Fruit fly (Drosophila melanogaster) whole organism, embryonic: ENCODE data around the gene CG10317.
A peak's percentile ranks its signal among the peaks of the same experiment; 100 is the strongest.

ENCODE experiments used
- Ada2b ChIP-seq: fragments of 200-800 bp; sonication (Bioruptor generic); IDR thresholded peaks from 2 replicates; pipeline ENCODE4 v1.3.6; 2022; ENCODE audit warnings: missing biosample characterization, missing genetic modification characterization
- Adf1 ChIP-seq: fragments of 200-800 bp; sonication (Bioruptor generic); IDR thresholded peaks from 2 replicates; pipeline ENCODE4 v1.3.6; 2022; ENCODE audit warnings: missing biosample characterization, missing genetic modification characterization
- CG10543 ChIP-seq: fragments of 200-800 bp; sonication (Bioruptor generic); optimal IDR thresholded peaks from 3 replicates; lab custom pipeline; 2017; ENCODE audit warnings: missing biosample characterization, mild to moderate bottlenecking, missing genetic modification characterization, moderate library complexity
- CG10654 ChIP-seq: fragments of 200-800 bp; sonication (Bioruptor generic); optimal IDR thresholded peaks from 2 replicates; lab custom pipeline; 2016; ENCODE audit warnings: missing biosample characterization, missing genetic modification characterization
- CG10979 ChIP-seq: fragments of 200-800 bp; sonication (Bioruptor generic); optimal IDR thresholded peaks from 2 replicates; lab custom pipeline; 2018; ENCODE audit warnings: missing biosample characterization, mild to moderate bottlenecking, missing genetic modification characterization, moderate library complexity
- CG11560 ChIP-seq: fragments of 200-800 bp; sonication (Bioruptor generic); IDR thresholded peaks from 3 replicates; pipeline ENCODE4 v1.3.6; 2022; ENCODE audit warnings: missing biosample characterization, missing genetic modification characterization
- CG12104 ChIP-seq: fragments of 200-800 bp; sonication (Bioruptor generic); optimal IDR thresholded peaks from 3 replicates; lab custom pipeline; 2016; ENCODE audit warnings: missing biosample characterization, missing genetic modification characterization
- CG12155 ChIP-seq: fragments of 200-800 bp; sonication (Bioruptor generic); optimal IDR thresholded peaks from 3 replicates; lab custom pipeline; 2016; ENCODE audit warnings: missing biosample characterization, missing genetic modification characterization
- CG14050 ChIP-seq: fragments of 200-800 bp; sonication (Bioruptor generic); IDR thresholded peaks from 3 replicates; pipeline ENCODE4 v1.3.6; 2022; ENCODE audit warnings: missing biosample characterization, missing genetic modification characterization
- CG1647 ChIP-seq: fragments of 200-800 bp; sonication (Bioruptor generic); optimal IDR thresholded peaks from 3 replicates; lab custom pipeline; 2016; ENCODE audit warnings: missing biosample characterization, missing genetic modification characterization
- CG1792 ChIP-seq: fragments of 200-800 bp; sonication (Bioruptor generic); optimal IDR thresholded peaks from 2 replicates; lab custom pipeline; 2016; ENCODE audit warnings: missing biosample characterization, missing genetic modification characterization
- CG2116 ChIP-seq: fragments of 200-800 bp; sonication (Bioruptor generic); optimal IDR thresholded peaks from 3 replicates; lab custom pipeline; 2018; ENCODE audit warnings: missing biosample characterization, mild to moderate bottlenecking, missing genetic modification characterization
- CG2199 ChIP-seq: fragments of 200-800 bp; sonication (Bioruptor generic); IDR thresholded peaks from 3 replicates; pipeline ENCODE4 v1.3.6; 2022; ENCODE audit warnings: missing biosample characterization, missing genetic modification characterization
- CG2202 ChIP-seq: fragments of 200-800 bp; sonication (Bioruptor generic); optimal IDR thresholded peaks from 2 replicates; lab custom pipeline; 2018; ENCODE audit warnings: missing biosample characterization, mild to moderate bottlenecking, missing genetic modification characterization
- CG2875 ChIP-seq: fragments of 200-800 bp; sonication (Bioruptor generic); optimal IDR thresholded peaks from 2 replicates; lab custom pipeline; 2017; ENCODE audit warnings: missing biosample characterization, mild to moderate bottlenecking, missing genetic modification characterization, missing genetic modification reagents
- CG3065 ChIP-seq: fragments of 200-800 bp; sonication (Bioruptor generic); optimal IDR thresholded peaks from 2 replicates; lab custom pipeline; 2016; ENCODE audit warnings: missing biosample characterization, missing genetic modification characterization
- CG31224 ChIP-seq: fragments of 200-800 bp; sonication (Bioruptor generic); IDR thresholded peaks from 2 replicates; pipeline ENCODE4 v1.3.6; 2022; ENCODE audit warnings: missing biosample characterization, missing genetic modification characterization
- CG32772 ChIP-seq: fragments of 200-800 bp; sonication (Bioruptor generic); IDR thresholded peaks from 2 replicates; pipeline ENCODE4 v1.3.6; 2022; ENCODE audit warnings: missing biosample characterization, missing genetic modification characterization
- CG3726 ChIP-seq: fragments of 200-800 bp; sonication (Bioruptor generic); IDR thresholded peaks from 3 replicates; pipeline ENCODE4, ENCODE4 v1.3.6; 2022; ENCODE audit warnings: missing biosample characterization, missing genetic modification characterization
- CG4404 ChIP-seq: fragments of 200-800 bp; sonication (Bioruptor generic); IDR thresholded peaks from 2 replicates; pipeline ENCODE4 v1.3.6; 2022; ENCODE audit warnings: missing biosample characterization, missing genetic modification characterization
- CG6272 ChIP-seq: fragments of 200-800 bp; sonication (Bioruptor generic); IDR thresholded peaks from 2 replicates; pipeline ENCODE4 v1.3.6; 2022; ENCODE audit warnings: missing biosample characterization, missing genetic modification characterization
- CG7372 ChIP-seq: fragments of 200-800 bp; sonication (Bioruptor generic); IDR thresholded peaks from 2 replicates; pipeline ENCODE4 v1.3.6; 2022; ENCODE audit warnings: missing biosample characterization, missing genetic modification characterization
- CG8290 ChIP-seq, 3 experiments: fragments of 200-800 bp; sonication (Bioruptor generic); optimal IDR thresholded peaks; 2 replicates each; lab custom pipeline; 2016 to 2019; ENCODE audit warnings: missing biosample characterization in 3 of 3, missing genetic modification characterization in 3 of 3, mild to moderate bottlenecking in 2 of 3, moderate library complexity in 1 of 3
- Chrac-16 ChIP-seq: fragments of 200-800 bp; sonication (Bioruptor generic); optimal IDR thresholded peaks from 3 replicates; lab custom pipeline; 2016; ENCODE audit warnings: missing biosample characterization, missing genetic modification characterization
- D ChIP-seq, 2 experiments: fragments of 200-800 bp in 1 of 2; fragments of >200 bp in 1 of 2; sonication (Bioruptor generic) in 1 of 2; optimal IDR thresholded peaks; 2 replicates in 1 of 2; 3 replicates in 1 of 2; lab custom pipeline; 2017; ENCODE audit warnings: mild to moderate bottlenecking in 1 of 2, missing biosample characterization in 1 of 2, missing genetic modification characterization in 1 of 2, missing genetic modification reagents in 1 of 2
- D19A ChIP-seq: fragments of 200-800 bp; optimal IDR thresholded peaks from 3 replicates; lab custom pipeline; 2019; ENCODE audit warnings: missing biosample characterization, mild to moderate bottlenecking, missing genetic modification characterization, moderate library complexity
- E2f1 ChIP-seq: fragments of 200-800 bp; sonication (Bioruptor generic); IDR thresholded peaks from 2 replicates; pipeline ENCODE4 v1.3.6; 2022; ENCODE audit warnings: missing biosample characterization, missing genetic modification characterization
- Gug ChIP-seq: fragments of 200-800 bp; sonication (Bioruptor generic); IDR thresholded peaks from 4 replicates; pipeline ENCODE4 v1.3.6; 2022; ENCODE audit warnings: missing biosample characterization, missing genetic modification characterization
- Hey ChIP-seq: fragments of 200-800 bp; sonication (Bioruptor generic); optimal IDR thresholded peaks from 3 replicates; lab custom pipeline; 2018; ENCODE audit warnings: missing biosample characterization, mild to moderate bottlenecking, missing genetic modification characterization
- Lhr ChIP-seq: fragments of 200-800 bp; sonication (Bioruptor generic); optimal IDR thresholded peaks from 3 replicates; lab custom pipeline; 2017; ENCODE audit warnings: mild to moderate bottlenecking, missing biosample characterization, missing genetic modification reagents, missing genetic modification characterization
- Neu2 ChIP-seq: fragments of 200-800 bp; sonication (Bioruptor generic); optimal IDR thresholded peaks from 3 replicates; lab custom pipeline; 2016; ENCODE audit warnings: missing biosample characterization, missing genetic modification characterization, borderline replicate concordance
- Nf-YA ChIP-seq: fragments of 200-800 bp; sonication (Bioruptor generic); IDR thresholded peaks from 2 replicates; pipeline ENCODE4 v1.3.6; 2022; ENCODE audit warnings: missing biosample characterization, missing genetic modification characterization
- Oaz ChIP-seq: fragments of 200-800 bp; sonication (Bioruptor generic); IDR thresholded peaks from 2 replicates; pipeline ENCODE4 v1.3.6; 2022; ENCODE audit warnings: missing biosample characterization, missing genetic modification characterization
- Opbp ChIP-seq: fragments of 200-800 bp; sonication (Bioruptor generic); IDR thresholded peaks from 3 replicates; pipeline ENCODE4 v1.3.6; 2022; ENCODE audit warnings: missing biosample characterization, missing genetic modification characterization; ENCODE audit not compliant: partially characterized antibody
- Rx ChIP-seq: fragments of 200-800 bp; sonication (Bioruptor generic); IDR thresholded peaks from 2 replicates; pipeline ENCODE4 v1.3.6; 2022; ENCODE audit warnings: missing biosample characterization, missing genetic modification characterization
- Sox102F ChIP-seq: fragments of 200-800 bp; sonication (Bioruptor generic); optimal IDR thresholded peaks from 2 replicates; lab custom pipeline; 2018; ENCODE audit warnings: missing biosample characterization, mild to moderate bottlenecking, missing genetic modification characterization, moderate library complexity
- Tbp ChIP-seq: fragments of >200 bp; optimal IDR thresholded peaks from 2 replicates; lab custom pipeline; 2018; ENCODE audit warnings: missing biosample characterization, missing genetic modification characterization
- ac ChIP-seq: fragments of 200-800 bp; sonication (Bioruptor generic); optimal IDR thresholded peaks from 3 replicates; lab custom pipeline; 2017; ENCODE audit warnings: missing biosample characterization, mild to moderate bottlenecking, missing genetic modification characterization
- chm ChIP-seq: fragments of 200-800 bp; sonication (Bioruptor generic); IDR thresholded peaks from 2 replicates; pipeline ENCODE4 v1.3.6; 2022; ENCODE audit warnings: missing biosample characterization, missing genetic modification characterization
- ci ChIP-seq: fragments of 200-800 bp; sonication (Bioruptor generic); IDR thresholded peaks from 3 replicates; pipeline ENCODE4 v1.3.6; 2022; ENCODE audit warnings: missing biosample characterization, missing genetic modification characterization
- crp ChIP-seq, 2 experiments: fragments of 200-800 bp; sonication (Bioruptor generic); optimal IDR thresholded peaks; 2 replicates in 1 of 2; 3 replicates in 1 of 2; lab custom pipeline; 2017; ENCODE audit warnings: missing biosample characterization in 2 of 2, missing genetic modification characterization in 2 of 2, mild to moderate bottlenecking in 1 of 2, moderate library complexity in 1 of 2
- dati ChIP-seq: fragments of 200-800 bp; sonication (Bioruptor generic); IDR thresholded peaks from 2 replicates; pipeline ENCODE4 v1.3.6; 2022; ENCODE audit warnings: missing biosample characterization, missing genetic modification characterization
- fd96Cb ChIP-seq: fragments of 200-800 bp; sonication (Bioruptor generic); optimal IDR thresholded peaks from 2 replicates; lab custom pipeline; 2018; ENCODE audit warnings: missing biosample characterization, mild to moderate bottlenecking, missing genetic modification characterization, moderate library complexity
- gcm ChIP-seq: fragments of 200-800 bp; sonication (Bioruptor generic); optimal IDR thresholded peaks from 2 replicates; lab custom pipeline; 2019; ENCODE audit warnings: missing biosample characterization, mild to moderate bottlenecking, missing genetic modification characterization, moderate library complexity
- grau ChIP-seq: fragments of 200-800 bp; optimal IDR thresholded peaks from 3 replicates; lab custom pipeline; 2019; ENCODE audit warnings: missing biosample characterization, mild to moderate bottlenecking, missing genetic modification characterization, moderate library complexity
- insv ChIP-seq, 2 experiments: fragments of 200-800 bp; sonication (Bioruptor generic); optimal IDR thresholded peaks; 3 replicates each; lab custom pipeline; 2016 to 2018; ENCODE audit warnings: missing biosample characterization in 2 of 2, missing genetic modification characterization in 2 of 2
- pho ChIP-seq: fragments of 200-800 bp; sonication (Bioruptor generic); optimal IDR thresholded peaks from 2 replicates; lab custom pipeline; 2016; ENCODE audit warnings: missing biosample characterization, missing genetic modification characterization
- pzg ChIP-seq: fragments of 200-800 bp; sonication (Bioruptor generic); optimal IDR thresholded peaks from 3 replicates; lab custom pipeline; 2018; ENCODE audit warnings: missing biosample characterization, mild to moderate bottlenecking, missing genetic modification characterization, moderate library complexity
- run ChIP-seq: fragments of 200-800 bp; sonication (Bioruptor generic); optimal IDR thresholded peaks from 3 replicates; lab custom pipeline; 2018; ENCODE audit warnings: missing biosample characterization, mild to moderate bottlenecking, missing genetic modification characterization
- sima ChIP-seq: fragments of 200-800 bp; sonication (Bioruptor generic); optimal IDR thresholded peaks from 2 replicates; lab custom pipeline; 2016; ENCODE audit warnings: missing biosample characterization, missing genetic modification characterization
- trh ChIP-seq: fragments of 200-800 bp; sonication (Bioruptor generic); optimal IDR thresholded peaks from 2 replicates; lab custom pipeline; 2016; ENCODE audit warnings: missing biosample characterization, missing genetic modification characterization

Gene CG10317

DNA sequence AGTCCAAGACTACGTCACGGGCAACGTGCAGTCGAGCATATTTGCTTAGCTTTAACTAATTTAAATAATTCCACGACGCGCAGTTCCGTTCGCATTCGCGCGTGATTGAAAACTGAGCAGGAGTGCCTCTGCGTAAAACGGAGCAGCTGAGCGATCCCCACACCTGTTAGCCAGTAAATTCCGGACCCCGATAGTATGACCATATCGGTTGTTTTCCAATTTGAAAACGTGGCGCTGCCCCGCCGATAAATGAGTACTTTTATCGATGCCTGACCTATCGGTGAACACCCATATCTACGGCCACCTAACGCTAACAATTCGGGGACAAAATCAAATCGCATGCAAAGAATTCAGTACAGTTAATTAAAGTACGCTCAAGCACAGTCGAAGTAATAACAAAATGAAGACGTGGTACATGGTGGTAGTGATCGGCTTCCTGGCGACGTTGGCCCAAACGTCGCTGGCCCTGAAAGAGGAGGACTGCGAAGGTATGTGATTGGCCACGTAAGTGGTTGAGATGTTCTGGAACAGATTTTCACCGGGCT, 21.1 kb downstream of the CG10317 start, which contains the start of the genes CG14879 and Manf (continued):
- TF ChIP-seq grau (tag; lab: Kevin White, UChicago) (peak; percentile 21), Tbp (no peak), pzg (GFP tag; lab: Kevin White, UChicago) (peak; percentile 86), CG32772 (GFP tag; lab: Robert Waterston, UW) (no peak), chm (GFP tag; lab: Robert Waterston, UW) (no peak), Opbp (GFP tag; lab: Robert Waterston, UW) (peak; percentile 69; the same call in 2 of the 3 replicates), pho (GFP tag; lab: Kevin White, UChicago) (no peak), ac (GFP tag; lab: Kevin White, UChicago) (no peak), fd96Cb (no peak), D19A (tag; lab: Kevin White, UChicago) (no peak), Nf-YA (no peak), Adf1 (GFP tag; lab: Robert Waterston, UW) (peak; percentile 10; the same call in 1 of the 2 replicates), D (optimal IDR thresholded peaks at IDR 0.05; lab: Kevin White, UChicago) (peak; percentile 26), D (GFP tag; optimal IDR thresholded peaks at IDR 0.05; lab: Kevin White, UChicago) (no peak), Gug (no peak), Lhr (GFP tag; lab: Kevin White, UChicago) (no peak), CG10543 (GFP tag; lab: Kevin White, UChicago) (peak; percentile 13), CG2202 (tag; lab: Kevin White, UChicago) (no peak), run (no peak), CG6272 (GFP tag; lab: Robert Waterston, UW) (no peak), Rx (GFP tag; lab: Robert Waterston, UW) (no peak), insv (GFP tag; optimal IDR thresholded peaks at IDR 0.05; lab: Kevin White, UChicago) (peak in 1 of 2 experiments; percentile 87), CG31224 (GFP tag; lab: Robert Waterston, UW) (no peak), trh (GFP tag; lab: Kevin White, UChicago) (no peak), CG14050 (GFP tag; lab: Robert Waterston, UW) (no peak), gcm (peak; percentile 25), CG11560 (no peak), Chrac-16 (GFP tag; lab: Kevin White, UChicago) (no peak), CG4404 (GFP tag; lab: Robert Waterston, UW) (no peak), CG3726 (GFP tag; lab: Robert Waterston, UW) (no peak), CG2875 (GFP tag; lab: Kevin White, UChicago) (no peak), crp (GFP tag; optimal IDR thresholded peaks at IDR 0.05; lab: Kevin White, UChicago) (peak in 1 of 2 experiments; percentile 79)

DNA sequence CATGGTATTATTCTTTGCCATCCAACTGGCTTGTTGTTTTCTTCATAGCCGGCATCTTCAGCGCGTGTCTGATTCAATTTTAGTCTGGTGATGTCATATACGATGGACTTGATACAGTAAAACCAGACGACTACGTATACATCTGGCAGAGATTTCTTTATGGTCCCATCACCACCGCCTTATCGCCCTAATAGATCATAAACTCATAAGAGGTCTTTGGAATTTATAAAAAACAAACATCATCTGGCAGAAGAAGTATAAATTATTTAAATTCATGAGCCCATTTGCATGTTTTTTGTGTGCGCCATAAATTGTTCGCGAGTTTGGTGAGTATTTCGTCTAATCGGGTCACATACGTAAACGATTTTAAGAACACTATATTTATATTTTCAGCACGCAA, 22.0 kb downstream of the CG10317 start:
- no peak for TF ChIP-seq CG12155 (GFP tag; lab: Kevin White, UChicago)
- TF ChIP-seq CG3065 = no peak
- TF ChIP-seq CG1792 (GFP tag; lab: Kevin White, UChicago) = no peak
- no peak for TF ChIP-seq CG8290 (GFP tag; optimal IDR thresholded peaks at IDR 0.05; lab: Kevin White, UChicago)
- TF ChIP-seq CG8290 (tag; optimal IDR thresholded peaks at IDR 0.05; lab: Kevin White, UChicago) = no peak
- TF ChIP-seq Hey (tag; lab: Kevin White, UChicago) = no peak
- no peak for TF ChIP-seq Neu2
- no peak for TF ChIP-seq CG1647
- no peak for TF ChIP-seq CG4404 (GFP tag; lab: Robert Waterston, UW)
- TF ChIP-seq CG2199 = no peak
- TF ChIP-seq CG10979 (tag; lab: Kevin White, UChicago) = no peak
- no peak for TF ChIP-seq CG2116 (GFP tag; lab: Kevin White, UChicago)
- TF ChIP-seq CG7372 (GFP tag; lab: Robert Waterston, UW) = no peak
- no peak for TF ChIP-seq sima
- no peak for TF ChIP-seq Ada2b (GFP tag; lab: Robert Waterston, UW)
- no peak for TF ChIP-seq Oaz (GFP tag; lab: Robert Waterston, UW)
- TF ChIP-seq ci (GFP tag; lab: Robert Waterston, UW) = no peak
- no peak for TF ChIP-seq CG12104 (GFP tag; lab: Kevin White, UChicago)
- no peak for TF ChIP-seq CG10654 (GFP tag; lab: Kevin White, UChicago)
- TF ChIP-seq dati (GFP tag; lab: Robert Waterston, UW) = no peak
- TF ChIP-seq E2f1 (GFP tag; lab: Robert Waterston, UW) = no peak
- no peak for TF ChIP-seq Sox102F
